Fruit fly (Drosophila melanogaster) whole organism, embryonic: ENCODE data around the gene dgt6.
A peak's percentile ranks its signal among the peaks of the same experiment; 100 is the strongest.

Experiments
- B-H1 ChIP-seq: fragments of 200-800 bp; sonication (Bioruptor generic); IDR thresholded peaks from 3 replicates; pipeline ENCODE4 v1.3.6; 2022; ENCODE audit warnings: missing biosample characterization, missing genetic modification characterization
- CG10431 ChIP-seq: fragments of 200-800 bp; sonication (Bioruptor generic); optimal IDR thresholded peaks from 3 replicates; lab custom pipeline; 2018; ENCODE audit warnings: missing biosample characterization, mild to moderate bottlenecking, missing genetic modification characterization
- CG10654 ChIP-seq: fragments of 200-800 bp; sonication (Bioruptor generic); optimal IDR thresholded peaks from 2 replicates; lab custom pipeline; 2016; ENCODE audit warnings: missing biosample characterization, missing genetic modification characterization
- CG10959 ChIP-seq: fragments of 200-800 bp; sonication (Bioruptor generic); IDR thresholded peaks from 2 replicates; pipeline ENCODE4 v1.3.6; 2022; ENCODE audit warnings: missing biosample characterization, missing genetic modification characterization
- CG10979 ChIP-seq: fragments of 200-800 bp; sonication (Bioruptor generic); optimal IDR thresholded peaks from 2 replicates; lab custom pipeline; 2018; ENCODE audit warnings: missing biosample characterization, mild to moderate bottlenecking, missing genetic modification characterization, moderate library complexity
- CG11085 ChIP-seq: fragments of 200-800 bp; sonication (Bioruptor generic); IDR thresholded peaks from 2 replicates; pipeline ENCODE4 v1.3.6; 2022; ENCODE audit warnings: missing biosample characterization, missing genetic modification characterization
- CG11093 ChIP-seq: fragments of 200-800 bp; sonication (Bioruptor generic); IDR thresholded peaks from 3 replicates; pipeline ENCODE4 v1.3.6; 2022; ENCODE audit warnings: missing biosample characterization, missing genetic modification characterization
- CG11695 ChIP-seq: fragments of 200-800 bp; sonication (Bioruptor generic); IDR thresholded peaks from 3 replicates; pipeline ENCODE4 v1.3.6; 2022; ENCODE audit warnings: missing biosample characterization, missing genetic modification characterization
- CG12744 ChIP-seq: fragments of 200-800 bp; sonication (Bioruptor generic); optimal IDR thresholded peaks from 2 replicates; lab custom pipeline; 2016; ENCODE audit warnings: missing biosample characterization, missing genetic modification characterization
- CG1602 ChIP-seq: fragments of 200-800 bp; sonication (Bioruptor generic); optimal IDR thresholded peaks from 3 replicates; lab custom pipeline; 2016; ENCODE audit warnings: missing biosample characterization, missing genetic modification characterization
- CG1603 ChIP-seq: fragments of 200-800 bp; sonication (Bioruptor generic); optimal IDR thresholded peaks from 2 replicates; lab custom pipeline; 2019; ENCODE audit warnings: missing biosample characterization, mild to moderate bottlenecking, missing genetic modification characterization, moderate library complexity
- CG18011 ChIP-seq: fragments of 200-800 bp; sonication (Bioruptor generic); optimal IDR thresholded peaks from 2 replicates; lab custom pipeline; 2017; ENCODE audit warnings: missing biosample characterization, missing genetic modification characterization, mild to moderate bottlenecking, moderate library complexity, missing genotype
- CG2712 ChIP-seq: fragments of 200-800 bp; optimal IDR thresholded peaks from 3 replicates; lab custom pipeline; 2019; ENCODE audit warnings: missing biosample characterization, mild to moderate bottlenecking, missing genetic modification characterization, moderate library complexity
- CG2875 ChIP-seq: fragments of 200-800 bp; sonication (Bioruptor generic); optimal IDR thresholded peaks from 2 replicates; lab custom pipeline; 2017; ENCODE audit warnings: missing biosample characterization, mild to moderate bottlenecking, missing genetic modification characterization, missing genetic modification reagents
- CG3163 ChIP-seq: fragments of 200-800 bp; sonication (Bioruptor generic); optimal IDR thresholded peaks from 3 replicates; lab custom pipeline; 2016; ENCODE audit warnings: missing biosample characterization, missing genetic modification characterization
- CG5245 ChIP-seq: fragments of 200-800 bp; sonication (Bioruptor generic); optimal IDR thresholded peaks from 3 replicates; lab custom pipeline; 2016; ENCODE audit warnings: missing biosample characterization, missing genetic modification characterization
- CG6254 ChIP-seq: fragments of 200-800 bp; sonication (Bioruptor generic); optimal IDR thresholded peaks from 3 replicates; lab custom pipeline; 2017; ENCODE audit warnings: mild to moderate bottlenecking, missing biosample characterization, missing genetic modification reagents, missing genetic modification characterization
- CG6813 ChIP-seq: fragments of 200-800 bp; sonication (Bioruptor generic); optimal IDR thresholded peaks from 2 replicates; lab custom pipeline; 2017; ENCODE audit warnings: missing biosample characterization, missing genetic modification characterization, mild to moderate bottlenecking, moderate library complexity, missing genetic modification reagents
- CG7556 ChIP-seq: fragments of 200-800 bp; sonication (Bioruptor generic); optimal IDR thresholded peaks from 2 replicates; lab custom pipeline; 2017; ENCODE audit warnings: missing biosample characterization, mild to moderate bottlenecking, missing genetic modification characterization
- CG7745 ChIP-seq: fragments of 200-800 bp; sonication (Bioruptor generic); optimal IDR thresholded peaks from 2 replicates; lab custom pipeline; 2018; ENCODE audit warnings: missing biosample characterization, mild to moderate bottlenecking, missing genetic modification characterization, moderate library complexity
- CG8388 ChIP-seq: fragments of 200-800 bp; sonication (Bioruptor generic); optimal IDR thresholded peaks from 2 replicates; lab custom pipeline; 2019; ENCODE audit warnings: missing biosample characterization, mild to moderate bottlenecking, missing genetic modification characterization, moderate library complexity
- CG9932 ChIP-seq: fragments of 200-800 bp; sonication (Bioruptor generic); IDR thresholded peaks from 2 replicates; pipeline ENCODE4 v1.3.6; 2022; ENCODE audit warnings: missing biosample characterization, missing genetic modification characterization
- Dbx ChIP-seq: fragments of 200-800 bp; sonication (Bioruptor generic); IDR thresholded peaks from 3 replicates; pipeline ENCODE4 v1.3.6; 2022; ENCODE audit warnings: missing biosample characterization, missing genetic modification characterization
- E2f1 ChIP-seq: fragments of 200-800 bp; sonication (Bioruptor generic); IDR thresholded peaks from 2 replicates; pipeline ENCODE4 v1.3.6; 2022; ENCODE audit warnings: missing biosample characterization, missing genetic modification characterization
- Eip74EF ChIP-seq, 2 experiments: fragments of 200-800 bp in 1 of 2; fragments of >200 bp in 1 of 2; sonication (Bioruptor generic) in 1 of 2; optimal IDR thresholded peaks; 2 replicates each; lab custom pipeline; 2017 to 2019; ENCODE audit warnings: missing biosample characterization in 2 of 2, missing genetic modification characterization in 2 of 2, mild to moderate bottlenecking in 1 of 2, moderate library complexity in 1 of 2
- Ets65A ChIP-seq: fragments of 200-800 bp; sonication (Bioruptor generic); peaks from one replicate; lab custom pipeline; 2016; ENCODE audit warnings: missing biosample characterization, missing genetic modification characterization
- Fer2 ChIP-seq: fragments of 200-800 bp; sonication (Bioruptor generic); optimal IDR thresholded peaks from 2 replicates; lab custom pipeline; 2018; ENCODE audit warnings: missing biosample characterization, mild to moderate bottlenecking, missing genetic modification characterization, moderate library complexity
- HLH3B ChIP-seq: fragments of 200-800 bp; sonication (Bioruptor generic); IDR thresholded peaks from 2 replicates; pipeline ENCODE4 v1.3.6; 2022; ENCODE audit warnings: missing biosample characterization, missing genetic modification characterization
- HLH4C ChIP-seq: fragments of 200-800 bp; sonication (Bioruptor generic); IDR thresholded peaks from 3 replicates; pipeline ENCODE4 v1.3.6; 2022; ENCODE audit warnings: missing biosample characterization, missing genetic modification characterization; ENCODE audit not compliant: partially characterized antibody
- HLHmδ ChIP-seq: fragments of 200-800 bp; sonication (Bioruptor generic); optimal IDR thresholded peaks from 2 replicates; lab custom pipeline; 2018; ENCODE audit warnings: missing biosample characterization, mild to moderate bottlenecking, missing genetic modification characterization, moderate library complexity
- Hr39 ChIP-seq: fragments of >200 bp; optimal IDR thresholded peaks from 2 replicates; lab custom pipeline; 2017
- Max ChIP-seq: fragments of 200-800 bp; sonication (Bioruptor generic); optimal IDR thresholded peaks from 2 replicates; lab custom pipeline; 2016; ENCODE audit warnings: missing biosample characterization, mild to moderate bottlenecking, missing genetic modification characterization
- Meics ChIP-seq: fragments of 200-800 bp; sonication (Bioruptor generic); optimal IDR thresholded peaks from 2 replicates; lab custom pipeline; 2017; ENCODE audit warnings: missing biosample characterization, mild to moderate bottlenecking, missing genetic modification characterization
- Nf-YA ChIP-seq: fragments of 200-800 bp; sonication (Bioruptor generic); IDR thresholded peaks from 2 replicates; pipeline ENCODE4 v1.3.6; 2022; ENCODE audit warnings: missing biosample characterization, missing genetic modification characterization
- Six4 ChIP-seq: fragments of 200-800 bp; sonication (Bioruptor generic); optimal IDR thresholded peaks from 2 replicates; lab custom pipeline; 2016; ENCODE audit warnings: missing biosample characterization, missing genetic modification characterization
- bigmax ChIP-seq: fragments of 200-800 bp; sonication (Bioruptor generic); optimal IDR thresholded peaks from 2 replicates; lab custom pipeline; 2018; ENCODE audit warnings: missing biosample characterization, mild to moderate bottlenecking, missing genetic modification characterization
- chif ChIP-seq, 2 experiments: fragments of 200-800 bp; sonication (Bioruptor generic); optimal IDR thresholded peaks; 3 replicates each; lab custom pipeline; 2016; ENCODE audit warnings: missing biosample characterization in 2 of 2, missing genetic modification characterization in 2 of 2
- ind ChIP-seq: fragments of 200-800 bp; sonication (Bioruptor generic); optimal IDR thresholded peaks from 3 replicates; lab custom pipeline; 2016; ENCODE audit warnings: missing biosample characterization, missing genetic modification characterization
- nerfin-2 ChIP-seq: fragments of 200-800 bp; sonication (Bioruptor generic); IDR thresholded peaks from 2 replicates; pipeline ENCODE4 v1.3.6; 2022; ENCODE audit warnings: missing biosample characterization, missing genetic modification characterization; ENCODE audit not compliant: partially characterized antibody
- phol ChIP-seq: fragments of 200-800 bp; sonication (Bioruptor generic); optimal IDR thresholded peaks from 3 replicates; lab custom pipeline; 2018; ENCODE audit warnings: missing biosample characterization, mild to moderate bottlenecking, missing genetic modification characterization, moderate library complexity
- psq ChIP-seq: fragments of 200-800 bp; sonication (Bioruptor generic); optimal IDR thresholded peaks from 2 replicates; lab custom pipeline; 2017; ENCODE audit warnings: missing biosample characterization, missing genetic modification characterization
- pzg ChIP-seq: fragments of 200-800 bp; sonication (Bioruptor generic); optimal IDR thresholded peaks from 3 replicates; lab custom pipeline; 2018; ENCODE audit warnings: missing biosample characterization, mild to moderate bottlenecking, missing genetic modification characterization, moderate library complexity
- row ChIP-seq: fragments of 200-800 bp; sonication (Bioruptor generic); IDR thresholded peaks from 3 replicates; pipeline ENCODE4 v1.3.6; 2022; ENCODE audit warnings: missing biosample characterization, missing genetic modification characterization
- sima ChIP-seq: fragments of 200-800 bp; sonication (Bioruptor generic); optimal IDR thresholded peaks from 2 replicates; lab custom pipeline; 2016; ENCODE audit warnings: missing biosample characterization, missing genetic modification characterization
- sug ChIP-seq: fragments of 200-800 bp; optimal IDR thresholded peaks from 2 replicates; lab custom pipeline; 2019; ENCODE audit warnings: missing biosample characterization, mild to moderate bottlenecking, missing genetic modification characterization, moderate library complexity
- tin ChIP-seq: fragments of 200-800 bp; sonication (Bioruptor generic); optimal IDR thresholded peaks from 3 replicates; lab custom pipeline; 2016; ENCODE audit warnings: missing biosample characterization, missing genetic modification characterization
- ttk ChIP-seq: fragments of 200-800 bp; sonication (Bioruptor generic); IDR thresholded peaks from 2 replicates; pipeline ENCODE4 v2.1.2; 2022; ENCODE audit warnings: missing biosample characterization, missing genetic modification characterization
- zfh1 ChIP-seq: fragments of 200-800 bp; sonication (Bioruptor generic); IDR thresholded peaks from 3 replicates; pipeline ENCODE4 v1.3.6; 2022; ENCODE audit warnings: missing biosample characterization, missing genetic modification characterization

dgt6 gene

DNA sequence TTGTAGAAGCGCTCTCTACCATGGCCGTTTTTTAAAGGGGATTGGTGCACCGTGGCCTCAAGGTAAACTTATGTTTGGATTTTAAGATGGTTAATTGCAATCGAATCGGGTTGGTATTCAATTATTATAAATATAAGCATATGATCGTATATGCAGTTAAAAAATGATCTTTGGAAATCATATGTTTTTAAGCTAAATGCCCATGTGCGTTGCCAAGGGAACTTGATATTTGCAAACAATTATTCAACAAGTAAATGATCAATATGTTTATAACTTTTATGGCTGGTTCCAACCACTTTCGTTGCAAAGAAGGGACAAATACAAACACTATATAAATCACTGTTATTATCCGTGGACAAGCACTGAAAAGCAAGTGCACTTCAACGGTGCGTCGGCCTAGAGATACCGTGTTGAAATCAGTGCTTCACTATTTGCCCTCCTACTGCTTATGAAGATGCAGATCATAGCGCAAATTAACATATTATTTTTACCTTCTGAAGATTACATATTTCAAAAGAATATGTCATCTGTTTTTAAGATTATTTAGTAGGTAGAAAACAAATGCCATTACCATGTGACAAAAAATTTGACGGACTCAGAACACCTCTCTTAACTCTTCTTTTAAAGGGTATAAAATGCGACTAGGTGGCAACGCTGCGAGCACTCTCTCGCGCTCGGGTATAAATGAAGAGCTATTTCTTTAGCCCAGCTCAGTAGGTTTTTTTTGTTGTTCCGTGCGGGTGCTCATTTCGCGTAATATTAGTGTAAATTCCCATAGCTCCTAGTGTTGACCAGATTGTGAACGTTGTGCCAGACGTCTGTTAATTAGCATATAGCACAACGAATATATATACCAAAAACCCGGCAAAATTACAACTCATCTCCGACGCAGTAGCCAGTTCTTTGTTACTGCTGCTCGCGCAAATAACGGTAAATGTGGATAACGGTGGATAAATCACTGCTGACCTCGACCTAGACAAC is 26.9 kb upstream of the dgt6 start, which contains the start of gene rdog (continued):
- TF ChIP-seq Eip74EF (GFP tag; optimal IDR thresholded peaks at IDR 0.05; lab: Kevin White, UChicago) (no peak), Meics (GFP tag; lab: Kevin White, UChicago) (peak; percentile 81), Fer2 (tag; lab: Kevin White, UChicago) (peak; percentile 48), HLH4C (no peak), CG7556 (GFP tag; lab: Kevin White, UChicago) (peak; percentile 82), psq (GFP tag; lab: Kevin White, UChicago) (peak; percentile 48), CG18011 (GFP tag; lab: Kevin White, UChicago) (peak; percentile 1), CG5245 (GFP tag; lab: Kevin White, UChicago) (peak; percentile 57), Ets65A (GFP tag; lab: Kevin White, UChicago) (peak; percentile 98), nerfin-2 (GFP tag; lab: Robert Waterston, UW) (no peak), sug (peak; percentile 77), CG6813 (GFP tag; lab: Kevin White, UChicago) (peak; percentile 4), chif (GFP tag; optimal IDR thresholded peaks at IDR 0.05; lab: Kevin White, UChicago) (peak; percentile 84 to 90), CG1602 (peak; percentile 82), CG3163 (GFP tag; lab: Kevin White, UChicago) (peak; percentile 69), tin (GFP tag; lab: Kevin White, UChicago) (peak; percentile 85), CG11695 (GFP tag; lab: Robert Waterston, UW) (no peak), CG6254 (peak; percentile 41), CG2875 (peak; percentile 71), CG12744 (GFP tag; lab: Kevin White, UChicago) (peak; percentile 74), Dbx (GFP tag; lab: Robert Waterston, UW) (peak; percentile 43; the same call in 1 of the 3 replicates), CG10959 (no peak), Hr39 (no peak), sima (no peak), CG11093 (GFP tag; lab: Robert Waterston, UW) (0 out of 3 replicates have a peak, but pooled peaks have one; percentile 43), CG7745 (no peak), CG10979 (peak; percentile 81), CG2712 (tag; lab: Kevin White, UChicago) (no peak), phol (tag; lab: Kevin White, UChicago) (peak; percentile 69), ind (GFP tag; lab: Kevin White, UChicago) (peak; percentile 80), zfh1 (peak; percentile 50; the same call in 1 of the 3 replicates), CG1603 (tag; lab: Kevin White, UChicago) (peak; percentile 77), ttk (GFP tag; lab: Robert Waterston, UW) (peak; percentile 32; the same call in 1 of the 2 replicates), HLHmδ (GFP tag; lab: Kevin White, UChicago) (no peak), row (GFP tag; lab: Robert Waterston, UW) (peak; percentile 100), CG9932 (peak; percentile 56), Max (GFP tag; lab: Kevin White, UChicago) (peak; percentile 93), E2f1 (GFP tag; lab: Robert Waterston, UW) (no peak; the same call in 1 of the 2 replicates), CG10431 (no peak), Nf-YA (GFP tag; lab: Robert Waterston, UW) (no peak; the same call in 1 of the 2 replicates), bigmax (GFP tag; lab: Kevin White, UChicago) (no peak), CG8388 (GFP tag; lab: Kevin White, UChicago) (peak; percentile 73), Six4 (GFP tag; lab: Kevin White, UChicago) (peak; percentile 75), pzg (GFP tag; lab: Kevin White, UChicago) (peak; percentile 20), CG11085 (no peak), HLH3B (GFP tag; lab: Robert Waterston, UW) (peak; percentile 53), B-H1 (GFP tag; lab: Robert Waterston, UW) (peak; percentile 17; the same call in 1 of the 3 replicates), CG10654 (GFP tag; lab: Kevin White, UChicago) (peak; percentile 70)
